Worm (Caenorhabditis elegans): Measurements from ENCODE around the gene sri-18.

The sri-18 gene

DNA sequence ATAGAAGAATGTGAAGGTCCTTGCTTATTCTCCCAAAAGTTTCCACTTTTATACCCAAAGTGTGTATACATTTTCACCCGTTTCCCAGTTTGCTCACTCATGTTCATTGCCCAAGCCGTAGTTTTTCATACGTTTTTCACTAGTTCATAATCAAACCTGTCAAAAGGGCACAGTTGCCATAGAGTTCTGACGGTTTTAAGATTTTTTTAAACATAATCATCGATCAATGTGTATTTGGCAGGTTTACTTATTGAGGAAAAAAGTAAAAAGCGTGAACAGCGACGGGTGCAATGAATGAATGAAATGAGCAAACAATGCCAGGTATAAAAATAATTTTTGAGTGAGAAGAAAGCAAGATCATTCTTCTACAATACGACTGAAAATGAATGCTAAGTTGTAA is 39.0 kb downstream of the sri-18 start, which contains the start of the genes fipr-5 and fipr-9:
Gene fipr-5, minus strand, starts transcription at position 101 of the 400 bp plus-strand sequence.
Gene fipr-9, plus strand, starts transcription at position 346 of the 400 bp plus-strand sequence.
- TF ChIP-seq T26A8.4 (GFP tag; IDR thresholded peaks at IDR 0.05) (no peak), daf-8 (GFP tag; IDR thresholded peaks at IDR 0.05) (no peak), lin-38 (GFP tag; IDR thresholded peaks at IDR 0.05) (no peak), spr-1 (tag; optimal IDR thresholded peaks at IDR 0.05) (no peak)

DNA sequence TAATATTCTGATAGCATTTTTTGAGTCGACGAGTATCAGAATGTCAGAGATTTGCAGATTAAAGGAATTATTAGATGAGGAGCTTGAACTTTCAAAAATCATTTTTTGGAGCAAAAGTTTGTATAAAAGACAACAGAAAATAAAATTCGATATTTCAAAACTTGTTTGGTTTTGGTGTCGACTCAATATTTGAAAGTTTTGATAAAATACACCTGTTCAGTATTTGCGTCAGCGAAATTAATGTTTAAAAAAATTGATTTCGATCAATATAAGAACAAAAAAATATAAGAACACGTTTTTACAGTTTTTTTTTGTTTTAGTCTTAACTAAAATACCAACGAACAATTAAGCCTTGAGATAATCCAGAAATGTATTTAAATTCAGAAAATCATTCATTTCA is 39.8 kb downstream of the sri-18 start, which contains the start of gene C12D8.13:
Gene C12D8.13, minus strand, starts transcription at position 101 of the 400 bp plus-strand sequence.
- TF ChIP-seq aly-2 (tag; optimal IDR thresholded peaks at IDR 0.05) (no peak), hlh-30 (tag; optimal IDR thresholded peaks at IDR 0.05; ENCODE audit: insufficient read depth) (no peak), lsy-2 (tag; optimal IDR thresholded peaks at IDR 0.05) (no peak), zfp-2 (tag; optimal IDR thresholded peaks at IDR 0.05) (no peak), daf-12 (tag; optimal IDR thresholded peaks at IDR 0.05) (no peak), nhr-77 (tag; optimal IDR thresholded peaks at IDR 0.05) (no peak), lin-13 (GFP tag; optimal IDR thresholded peaks at IDR 0.05) (no peak), snpc-4 (tag; optimal IDR thresholded peaks at IDR 0.05) (no peak), nhr-42 (GFP tag; IDR thresholded peaks at IDR 0.05) (no peak), fos-1 (tag; optimal IDR thresholded peaks at IDR 0.05) (no peak), mdt-29 (GFP tag; IDR thresholded peaks at IDR 0.05) (no peak), Y75B8A.6 (GFP tag; IDR thresholded peaks at IDR 0.05) (no peak), zfp-3 (GFP tag; conservative IDR thresholded peaks at IDR 0.05) (no peak), Y48G9A.11 (GFP tag; IDR thresholded peaks at IDR 0.05) (no peak), unc-62 (GFP tag; optimal IDR thresholded peaks at IDR 0.05 in 1 of 2) (no peak), unc-62 (tag; optimal IDR thresholded peaks at IDR 0.05) (no peak), mxl-3 (GFP tag; optimal IDR thresholded peaks at IDR 0.05) (no peak)

DNA sequence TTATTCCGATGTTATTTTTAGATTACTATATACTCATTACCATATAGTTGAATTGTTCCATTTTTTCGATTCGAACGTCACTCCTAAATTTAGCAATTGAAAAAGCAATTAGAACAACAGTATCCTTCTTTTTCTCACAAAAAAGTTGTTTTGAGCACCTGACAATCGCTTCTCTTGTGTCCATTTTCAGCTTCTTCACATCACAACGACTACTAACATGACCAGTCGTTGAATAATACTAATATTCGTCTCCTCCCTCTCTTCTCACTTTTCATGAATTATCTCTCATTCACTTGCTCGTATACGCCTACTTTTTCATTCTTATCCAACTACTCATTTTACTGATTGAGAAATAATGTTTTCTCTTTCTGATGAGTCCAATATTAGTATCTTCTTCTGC is 43.6 kb downstream of the sri-18 start, which contains the start of gene ZK856.14:
Gene ZK856.14, plus strand, starts transcription at position 301 of the 400 bp plus-strand sequence.
- TF ChIP-seq F10B5.3 (tag; optimal IDR thresholded peaks at IDR 0.05) (no peak), unc-39 (tag; optimal IDR thresholded peaks at IDR 0.05) (no peak), nhr-11 (tag; optimal IDR thresholded peaks at IDR 0.05) (no peak), ctbp-1 (GFP tag; IDR thresholded peaks at IDR 0.05) (no peak), T26A8.4 (GFP tag; IDR thresholded peaks at IDR 0.05) (no peak), dmd-9 (GFP tag; IDR thresholded peaks at IDR 0.05) (no peak), mep-1 (tag; optimal IDR thresholded peaks at IDR 0.05) (no peak), dmd-6 (GFP tag; IDR thresholded peaks at IDR 0.05) (no peak), Y75B8A.6 (GFP tag; IDR thresholded peaks at IDR 0.05) (no peak), tra-1 (GFP tag; IDR thresholded peaks at IDR 0.05) (no peak), cey-2 (tag; optimal IDR thresholded peaks at IDR 0.05; ENCODE audit: borderline replicate concordance, insufficient read depth) (no peak), sdz-12 (GFP tag; optimal IDR thresholded peaks at IDR 0.05) (no peak), nhr-28 (tag; optimal IDR thresholded peaks at IDR 0.05) (no peak), ama-1 (optimal IDR thresholded peaks at IDR 0.05) (no peak), lin-29 (GFP tag; IDR thresholded peaks at IDR 0.05) (no peak), D1046.2 (GFP tag; IDR thresholded peaks at IDR 0.05) (no peak), madf-9 (GFP tag; conservative IDR thresholded peaks at IDR 0.05) (no peak)

DNA sequence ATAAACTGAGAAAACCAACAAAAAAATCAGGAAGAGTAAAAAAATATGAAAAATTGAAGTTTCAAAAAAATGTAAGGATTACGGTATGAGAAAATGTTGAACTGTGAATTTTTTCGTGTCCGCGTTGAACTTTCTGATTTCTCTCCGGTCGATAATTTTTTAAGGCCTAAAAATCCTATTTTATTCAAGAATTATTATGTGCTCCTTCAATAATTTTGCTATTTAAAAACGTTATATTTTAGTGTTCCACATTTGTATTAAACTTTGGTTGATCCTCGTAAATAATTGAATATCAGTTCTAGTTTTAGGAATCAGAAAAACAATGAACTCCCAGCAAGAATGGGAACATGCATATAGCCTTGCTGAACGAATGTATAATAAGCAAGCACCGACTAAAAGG is 47.7 kb downstream of the sri-18 start, which contains the start of gene hpo-40:
Gene hpo-40, plus strand, starts transcription at position 301 of the 400 bp plus-strand sequence.
- TF ChIP-seq dmd-6 (GFP tag; IDR thresholded peaks at IDR 0.05) = no peak
- TF ChIP-seq zip-2 (tag; optimal IDR thresholded peaks at IDR 0.05) = no peak
- TF ChIP-seq arid-1 (GFP tag; conservative IDR thresholded peaks at IDR 0.05) = no peak
- TF ChIP-seq ZK546.5 (tag; optimal IDR thresholded peaks at IDR 0.05) = no peak
- no peak for TF ChIP-seq sdz-12 (GFP tag; optimal IDR thresholded peaks at IDR 0.05)
- no peak for TF ChIP-seq mes-2 (tag; optimal IDR thresholded peaks at IDR 0.05; ENCODE audit: poor library complexity, severe bottlenecking)
- TF ChIP-seq duxl-1 (tag; optimal IDR thresholded peaks at IDR 0.05; ENCODE audit: poor library complexity) = no peak
- no peak for TF ChIP-seq F10B5.3 (tag; optimal IDR thresholded peaks at IDR 0.05)
- no peak for TF ChIP-seq nhr-42 (GFP tag; IDR thresholded peaks at IDR 0.05)
- no peak for TF ChIP-seq aha-1 (tag)
- no peak for TF ChIP-seq daf-8 (GFP tag; IDR thresholded peaks at IDR 0.05)
- no peak for TF ChIP-seq ama-1 (optimal IDR thresholded peaks at IDR 0.05)
- no peak for TF ChIP-seq aly-2 (tag; optimal IDR thresholded peaks at IDR 0.05)
- TF ChIP-seq gei-8 (GFP tag; optimal IDR thresholded peaks at IDR 0.05) = no peak
- TF ChIP-seq dpl-1 (GFP tag; optimal IDR thresholded peaks at IDR 0.05) = no peak
- no peak for TF ChIP-seq saeg-2 (GFP tag; IDR thresholded peaks at IDR 0.05)
- TF ChIP-seq mdt-29 (GFP tag; IDR thresholded peaks at IDR 0.05) = no peak
- no peak for TF ChIP-seq T26A8.4 (GFP tag; IDR thresholded peaks at IDR 0.05)
- no peak for TF ChIP-seq Y5F2A.4 (GFP tag; optimal IDR thresholded peaks at IDR 0.05)

Data from whole organism, L4 larva.